Fruit fly (Drosophila melanogaster) S2 (cell line): ENCODE measurements around the gene Jon25Bi.

Experiments
- CG8478 ChIP-seq: fragments of >200 bp; optimal IDR thresholded peaks from 2 replicates; lab custom pipeline; 2018
- CTCF ChIP-seq, 2 experiments: fragments of >200 bp; optimal IDR thresholded peaks; 2 replicates each; lab custom pipeline; 2018

DNA sequence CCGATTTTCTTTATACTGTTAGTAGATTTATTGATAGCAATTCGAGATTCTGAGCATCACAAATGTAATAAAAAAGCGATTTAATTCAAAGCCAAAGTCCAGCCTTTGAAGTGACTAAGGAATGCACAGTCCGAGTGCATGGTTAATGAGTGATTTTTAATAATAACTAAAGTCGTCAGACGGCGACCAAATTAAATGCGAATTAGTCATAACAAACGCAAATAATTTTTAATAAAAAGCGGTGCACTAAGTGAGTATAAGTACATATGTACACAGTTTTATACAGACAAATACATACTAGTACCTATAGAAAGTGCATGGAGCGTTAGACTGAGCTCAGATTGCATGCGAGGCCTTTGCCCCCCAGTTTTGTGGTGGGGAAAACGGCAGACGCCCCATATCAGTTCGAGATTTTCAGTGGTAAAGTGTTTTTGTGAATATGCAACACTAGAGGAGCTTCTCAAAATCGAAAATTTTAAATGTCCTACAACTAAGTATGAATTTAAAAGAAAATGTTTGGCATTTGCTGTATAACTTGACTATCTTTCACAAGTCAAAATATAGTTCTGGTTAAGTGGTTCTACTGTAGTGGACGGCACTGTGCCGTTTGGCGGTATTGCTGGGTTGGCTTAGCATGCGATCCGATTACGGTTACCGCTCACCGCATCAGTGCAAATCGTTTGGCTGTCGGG lies 47.9 kb upstream of the Jon25Bi start:
- TF ChIP-seq CG8478 (lab: Kevin White, UChicago), result no peak
- TF ChIP-seq CTCF (optimal IDR thresholded peaks at IDR 0.05; lab: Kevin White, UChicago), result no peak
